Worm (Caenorhabditis elegans): ENCODE data around the gene F27D9.2.

ce11 chrX:7710187-7710586 is 37.4 kb downstream of the F27D9.2 start:
- TF ChIP-seq fos-1 (tag; optimal IDR thresholded peaks at IDR 0.05), result no peak
- no peak for TF ChIP-seq ces-1 (GFP tag; optimal IDR thresholded peaks at IDR 0.05)
- TF ChIP-seq cey-2 (tag; optimal IDR thresholded peaks at IDR 0.05; ENCODE audit: borderline replicate concordance, insufficient read depth), result no peak
- TF ChIP-seq duxl-1 (tag; optimal IDR thresholded peaks at IDR 0.05; ENCODE audit: poor library complexity), result no peak
- TF ChIP-seq madf-9 (GFP tag; conservative IDR thresholded peaks at IDR 0.05), result no peak
- TF ChIP-seq ama-1 (optimal IDR thresholded peaks at IDR 0.05), result no peak
- TF ChIP-seq snpc-4 (tag; optimal IDR thresholded peaks at IDR 0.05), result no peak
- no peak for TF ChIP-seq pha-4 (GFP tag; IDR thresholded peaks at IDR 0.05)
- TF ChIP-seq pha-4 (tag; optimal IDR thresholded peaks at IDR 0.05), result no peak
- TF ChIP-seq dpl-1 (GFP tag; optimal IDR thresholded peaks at IDR 0.05), result no peak
- no peak for TF ChIP-seq nhr-77 (tag; optimal IDR thresholded peaks at IDR 0.05)
- no peak for TF ChIP-seq fkh-10 (GFP tag; optimal IDR thresholded peaks at IDR 0.05)
- TF ChIP-seq unc-130 (GFP tag; optimal IDR thresholded peaks at IDR 0.05), result no peak
